Fruit fly (Drosophila melanogaster): Measurements from ENCODE around the gene Pgant6.

The Pgant6 gene

dm6 chr3L:2822955-2823354 is 40.9 kb downstream of the Pgant6 start (continued):
- TF ChIP-seq CG17912 (GFP tag; optimal IDR thresholded peaks at IDR 0.05) (no peak), nmo (GFP tag; optimal IDR thresholded peaks at IDR 0.05) (peak; percentile 3), wdn (GFP tag; IDR thresholded peaks at IDR 0.05) (no peak), CkIIα-i1 (GFP tag; IDR thresholded peaks at IDR 0.05) (no peak), CG17359 (tag; optimal IDR thresholded peaks at IDR 0.05) (peak; percentile 59), ftz-f1 (GFP tag; optimal IDR thresholded peaks at IDR 0.05) (no peak), bigmax (GFP tag; optimal IDR thresholded peaks at IDR 0.05) (no peak), grau (tag; optimal IDR thresholded peaks at IDR 0.05) (peak; percentile 34), chm (GFP tag; IDR thresholded peaks at IDR 0.05) (no peak), CG3726 (GFP tag; IDR thresholded peaks at IDR 0.05) (0 out of 3 replicates have a peak, but pooled peaks have one; percentile 40), CG18476 (GFP tag; optimal IDR thresholded peaks at IDR 0.05) (no peak), sqz (GFP tag; optimal IDR thresholded peaks at IDR 0.05) (no peak), D19A (tag; optimal IDR thresholded peaks at IDR 0.05) (peak; percentile 24), fu2 (GFP tag; optimal IDR thresholded peaks at IDR 0.05) (no peak), CG11085 (GFP tag; IDR thresholded peaks at IDR 0.05) (no peak), CG8359 (GFP tag; optimal IDR thresholded peaks at IDR 0.05; ENCODE audit: borderline replicate concordance) (no peak), CG2199 (GFP tag; IDR thresholded peaks at IDR 0.05) (no peak), CG34376 (GFP tag; optimal IDR thresholded peaks at IDR 0.05) (no peak), gsb-n (tag; optimal IDR thresholded peaks at IDR 0.05) (no peak), row (GFP tag; IDR thresholded peaks at IDR 0.05) (peak; percentile 68), Blimp-1 (GFP tag; optimal IDR thresholded peaks at IDR 0.05) (peak; percentile 44), Eip74EF (GFP tag; optimal IDR thresholded peaks at IDR 0.05) (no peak), CG4730 (GFP tag; IDR thresholded peaks at IDR 0.05) (no peak; the same call in 1 of the 2 replicates), Mes4 (GFP tag; optimal IDR thresholded peaks at IDR 0.05) (no peak), CG7963 (GFP tag; IDR thresholded peaks at IDR 0.05; ENCODE audit: partially characterized antibody) (no peak), Dll (GFP tag; IDR thresholded peaks at IDR 0.05; ENCODE audit: partially characterized antibody) (no peak), CG11398 (GFP tag; optimal IDR thresholded peaks at IDR 0.05) (no peak), Hr78 (GFP tag; optimal IDR thresholded peaks at IDR 0.05) (no peak), sr (GFP tag; IDR thresholded peaks at IDR 0.05) (no peak), CG12155 (GFP tag; optimal IDR thresholded peaks at IDR 0.05) (no peak), gce (GFP tag; IDR thresholded peaks at IDR 0.05) (no peak; the same call in 2 of the 3 replicates), fru (optimal IDR thresholded peaks at IDR 0.05) (no peak), ci (GFP tag; IDR thresholded peaks at IDR 0.05) (peak; percentile 61; the same call in 1 of the 3 replicates), CG15269 (tag; optimal IDR thresholded peaks at IDR 0.05) (peak; percentile 4), crp (GFP tag; optimal IDR thresholded peaks at IDR 0.05) (no peak), CG10209 (GFP tag; optimal IDR thresholded peaks at IDR 0.05) (peak; percentile 26), en (GFP tag; optimal IDR thresholded peaks at IDR 0.05) (no peak), Pdp1 (GFP tag; optimal IDR thresholded peaks at IDR 0.05) (peak in 1 of 2 experiments; percentile 17), CG3847 (GFP tag; IDR thresholded peaks at IDR 0.05) (no peak), otp (GFP tag; IDR thresholded peaks at IDR 0.05) (0 out of 3 replicates have a peak, but pooled peaks have one; percentile 27), gem (tag; optimal IDR thresholded peaks at IDR 0.05) (peak; percentile 65), CG9215 (GFP tag; IDR thresholded peaks at IDR 0.05) (no peak), NC2β (GFP tag; optimal IDR thresholded peaks at IDR 0.05) (no peak), NK7.1 (GFP tag; optimal IDR thresholded peaks at IDR 0.05) (no peak), CG6272 (GFP tag; IDR thresholded peaks at IDR 0.05) (peak; percentile 70; the same call in 1 of the 2 replicates), Doc2 (GFP tag; IDR thresholded peaks at IDR 0.05) (no peak), twi (tag; optimal IDR thresholded peaks at IDR 0.05) (no peak), seq (GFP tag; IDR thresholded peaks at IDR 0.05) (no peak), Elba2 (GFP tag; optimal IDR thresholded peaks at IDR 0.05) (no peak), bbx (GFP tag; IDR thresholded peaks at IDR 0.05; ENCODE audit: partially characterized antibody) (no peak), Dip2 (GFP tag; IDR thresholded peaks at IDR 0.05) (no peak)

Measured in whole organism, embryonic.